Worm (Caenorhabditis elegans): ENCODE results near the gene T20B12.7.

DNA sequence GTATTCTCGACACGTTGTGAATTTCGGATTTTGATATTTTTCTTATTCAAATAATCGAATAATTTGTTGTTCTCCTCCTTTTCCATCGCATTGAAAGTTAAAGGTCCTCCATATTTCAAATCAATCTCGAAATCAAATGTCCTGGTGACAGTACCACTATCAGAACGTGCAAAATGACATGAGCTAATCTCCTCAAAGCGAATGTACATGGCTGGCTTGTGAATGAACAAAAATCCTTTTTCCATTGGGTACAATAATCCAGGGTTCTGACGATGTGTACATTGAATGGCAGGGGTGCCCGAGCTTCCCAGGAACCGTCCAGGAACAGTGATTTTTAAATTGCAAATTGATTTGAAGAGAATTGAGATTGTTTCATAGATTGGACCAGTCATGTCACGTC lies 1.3 kb upstream of the T20B12.7 start:
- TF ChIP-seq F52B5.7 (tag; optimal IDR thresholded peaks at IDR 0.05): no peak
- no peak for TF ChIP-seq nhr-90 (tag; optimal IDR thresholded peaks at IDR 0.05)
- TF ChIP-seq dpff-1 (tag; optimal IDR thresholded peaks at IDR 0.05): no peak
- no peak for TF ChIP-seq dpl-1 (GFP tag; optimal IDR thresholded peaks at IDR 0.05)
- TF ChIP-seq athp-1 (tag; optimal IDR thresholded peaks at IDR 0.05): no peak
- no peak for TF ChIP-seq ceh-100 (GFP tag; IDR thresholded peaks at IDR 0.05)
- TF ChIP-seq D2030.7 (GFP tag; IDR thresholded peaks at IDR 0.05): no peak
- no peak for TF ChIP-seq ZK185.1 (tag; optimal IDR thresholded peaks at IDR 0.05; ENCODE audit: poor library complexity, severe bottlenecking)
- no peak for TF ChIP-seq B0035.1 (tag; optimal IDR thresholded peaks at IDR 0.05)
- TF ChIP-seq F49E8.2 (tag; optimal IDR thresholded peaks at IDR 0.05; ENCODE audit: insufficient read depth): no peak
- TF ChIP-seq pha-4 (tag; optimal IDR thresholded peaks at IDR 0.05): no peak
- TF ChIP-seq ztf-26 (tag; optimal IDR thresholded peaks at IDR 0.05): no peak
- no peak for TF ChIP-seq lir-1 (GFP tag; conservative IDR thresholded peaks at IDR 0.05)
- no peak for TF ChIP-seq F33H1.4 (GFP tag; IDR thresholded peaks at IDR 0.05)
